Fruit fly (Drosophila melanogaster): Measurements from ENCODE around the gene CG12054.

Gene CG12054

dm6 chr3R:31223971-31224860 lies 3.7 kb downstream of the CG12054 start:
- peak; percentile 72 for TF ChIP-seq cic (GFP tag; optimal IDR thresholded peaks at IDR 0.05)
- TF ChIP-seq Mnt (GFP tag; optimal IDR thresholded peaks at IDR 0.05), result no peak

dm6 chr3R:31225043-31225681 lies 4.7 kb downstream of the CG12054 start:
- TF ChIP-seq CG7101 (tag; optimal IDR thresholded peaks at IDR 0.05) (peak; percentile 70), CG14711 (tag; optimal IDR thresholded peaks at IDR 0.05) (peak; percentile 34), Mnt (GFP tag; optimal IDR thresholded peaks at IDR 0.05) (peak; percentile 81), CG33017 (tag; optimal IDR thresholded peaks at IDR 0.05) (peak; percentile 53), Crg-1 (GFP tag; optimal IDR thresholded peaks at IDR 0.05) (peak; percentile 5), pad (GFP tag; optimal IDR thresholded peaks at IDR 0.05) (peak; percentile 2), bab1 (GFP tag; optimal IDR thresholded peaks at IDR 0.05) (no peak), ovo (GFP tag; optimal IDR thresholded peaks at IDR 0.05) (no peak), Hr96 (GFP tag; optimal IDR thresholded peaks at IDR 0.05) (peak; percentile 8), CG11617 (GFP tag; optimal IDR thresholded peaks at IDR 0.05) (peak; percentile 64), kay (GFP tag; ENCODE audit: borderline replicate concordance) (no peak), CG5204 (GFP tag; optimal IDR thresholded peaks at IDR 0.05) (no peak), tj (GFP tag; optimal IDR thresholded peaks at IDR 0.05) (peak; percentile 12), CG12768 (GFP tag; optimal IDR thresholded peaks at IDR 0.05) (peak; percentile 1)

dm6 chr3R:31231134-31231533 lies 10.6 kb downstream of the CG12054 start:
- TF ChIP-seq pad (GFP tag; optimal IDR thresholded peaks at IDR 0.05), result no peak
- TF ChIP-seq toe (GFP tag; optimal IDR thresholded peaks at IDR 0.05), result no peak
- TF ChIP-seq CG1620 (GFP tag; optimal IDR thresholded peaks at IDR 0.05), result no peak
- TF ChIP-seq cic (GFP tag; optimal IDR thresholded peaks at IDR 0.05), result no peak
- TF ChIP-seq CG7045 (GFP tag; optimal IDR thresholded peaks at IDR 0.05), result no peak
- TF ChIP-seq Clk (GFP tag; optimal IDR thresholded peaks at IDR 0.05), result no peak
- no peak for TF ChIP-seq ovo (GFP tag; optimal IDR thresholded peaks at IDR 0.05)
- no peak for TF ChIP-seq CG7101 (tag; optimal IDR thresholded peaks at IDR 0.05)
- TF ChIP-seq tj (GFP tag; optimal IDR thresholded peaks at IDR 0.05), result no peak

dm6 chr3R:31232236-31232635 lies 11.7 kb downstream of the CG12054 start, which contains the start of gene CG15563:
Gene CG15563, minus strand, starts transcription at chr3R:31232336.
- no peak for TF ChIP-seq tj (GFP tag; optimal IDR thresholded peaks at IDR 0.05)
- no peak for TF ChIP-seq CG14711 (tag; optimal IDR thresholded peaks at IDR 0.05)
- no peak for TF ChIP-seq bab1 (GFP tag; optimal IDR thresholded peaks at IDR 0.05)
- no peak for TF ChIP-seq Crg-1 (GFP tag; optimal IDR thresholded peaks at IDR 0.05)
- TF ChIP-seq Clk (GFP tag; optimal IDR thresholded peaks at IDR 0.05), result no peak
- no peak for TF ChIP-seq CG33017 (tag; optimal IDR thresholded peaks at IDR 0.05)
- TF ChIP-seq CG5204 (GFP tag; optimal IDR thresholded peaks at IDR 0.05), result no peak
- no peak for TF ChIP-seq ovo (GFP tag; optimal IDR thresholded peaks at IDR 0.05)

dm6 chr3R:31235262-31235661 lies 14.8 kb downstream of the CG12054 start, which contains the start of gene CG15564:
Gene CG15564, minus strand, starts transcription at chr3R:31235362.
- TF ChIP-seq CG5204 (GFP tag; optimal IDR thresholded peaks at IDR 0.05) (no peak), Mnt (GFP tag; optimal IDR thresholded peaks at IDR 0.05) (no peak), Clk (GFP tag; optimal IDR thresholded peaks at IDR 0.05) (no peak), CG11617 (GFP tag; optimal IDR thresholded peaks at IDR 0.05) (no peak), bab1 (GFP tag; optimal IDR thresholded peaks at IDR 0.05) (no peak), Crg-1 (GFP tag; optimal IDR thresholded peaks at IDR 0.05) (no peak), pad (GFP tag; optimal IDR thresholded peaks at IDR 0.05) (no peak), cnc (optimal IDR thresholded peaks at IDR 0.05) (no peak), CG14711 (tag; optimal IDR thresholded peaks at IDR 0.05) (no peak), CG12768 (GFP tag; optimal IDR thresholded peaks at IDR 0.05) (no peak), CG1620 (GFP tag; optimal IDR thresholded peaks at IDR 0.05) (no peak), cic (GFP tag; optimal IDR thresholded peaks at IDR 0.05) (no peak), toe (GFP tag; optimal IDR thresholded peaks at IDR 0.05) (no peak), kay (GFP tag; ENCODE audit: borderline replicate concordance) (no peak), Hr96 (GFP tag; optimal IDR thresholded peaks at IDR 0.05) (no peak), CG7045 (GFP tag; optimal IDR thresholded peaks at IDR 0.05) (no peak), CG33017 (tag; optimal IDR thresholded peaks at IDR 0.05) (no peak), tj (GFP tag; optimal IDR thresholded peaks at IDR 0.05) (no peak)

- TF ChIP-seq CG11617 (GFP tag; optimal IDR thresholded peaks at IDR 0.05), result no peak
- no peak for TF ChIP-seq CG7045 (GFP tag; optimal IDR thresholded peaks at IDR 0.05)
- no peak for TF ChIP-seq Mnt (GFP tag; optimal IDR thresholded peaks at IDR 0.05)
- no peak for TF ChIP-seq pad (GFP tag; optimal IDR thresholded peaks at IDR 0.05)
- TF ChIP-seq kay (GFP tag; ENCODE audit: borderline replicate concordance), result no peak
- TF ChIP-seq CG12768 (GFP tag; optimal IDR thresholded peaks at IDR 0.05), result no peak
- no peak for TF ChIP-seq CG14711 (tag; optimal IDR thresholded peaks at IDR 0.05)
These were observed 19.5 kb downstream of the CG12054 start for dm6 chr3R:31240023-31240422.

Measured in whole organism, adult.